Worm (Caenorhabditis elegans) whole organism, L1 larva: Measurements from ENCODE around the gene T05A7.11.
A peak's percentile ranks its signal among the peaks of the same experiment; 100 is the strongest.

Experiments
- Y116A8C.19 ChIP-seq: sonication (generic microtip); optimal IDR thresholded peaks from 2 replicates; lab custom pipeline; 2016; ENCODE audit warnings: missing compliant biosample characterization, missing genetic modification characterization, borderline replicate concordance
- aly-2 ChIP-seq: fragments of 150-350 bp; optimal IDR thresholded peaks from 2 replicates; lab custom pipeline; 2014; ENCODE audit warnings: missing biosample characterization, missing genetic modification characterization
- egl-27 ChIP-seq, 2 experiments: fragments of 150-350 bp in 1 of 2; sonication (generic microtip); optimal IDR thresholded peaks; 3 replicates each; lab custom pipeline; 2017 to 2018; ENCODE audit warnings: missing biosample characterization in 2 of 2, missing genetic modification characterization in 2 of 2, missing genetic modification reagents in 2 of 2
- fkh-10 ChIP-seq: sonication (generic microtip); optimal IDR thresholded peaks from 2 replicates; lab custom pipeline; 2017; ENCODE audit warnings: missing biosample characterization, missing genetic modification reagents, missing genetic modification characterization
- fkh-4 ChIP-seq: sonication (generic microtip); optimal IDR thresholded peaks from 2 replicates; lab custom pipeline; 2016; ENCODE audit warnings: missing compliant biosample characterization, missing genetic modification characterization, borderline replicate concordance
- mdl-1 ChIP-seq, 2 experiments: fragments of 150-350 bp; optimal IDR thresholded peaks; 2 replicates each; lab custom pipeline; 2014 to 2017; ENCODE audit warnings: missing biosample characterization in 2 of 2, missing genetic modification characterization in 2 of 2, inconsistent platforms in 1 of 2
- nhr-28 ChIP-seq: fragments of 150-350 bp; optimal IDR thresholded peaks from 2 replicates; lab custom pipeline; 2014; ENCODE audit warnings: missing biosample characterization, missing genetic modification characterization
- nhr-71 ChIP-seq: sonication (generic microtip); optimal IDR thresholded peaks from 2 replicates; lab custom pipeline; 2016; ENCODE audit warnings: mild to moderate bottlenecking, missing genetic modification characterization, moderate library complexity, missing compliant biosample characterization
- nhr-76 ChIP-seq: sonication (generic microtip); optimal IDR thresholded peaks from 2 replicates; lab custom pipeline; 2017; ENCODE audit warnings: missing biosample characterization, missing genetic modification characterization
- rnt-1 ChIP-seq: sonication (generic microtip); optimal IDR thresholded peaks from 2 replicates; lab custom pipeline; 2016; ENCODE audit warnings: mild to moderate bottlenecking, missing genetic modification characterization, moderate library complexity, missing compliant biosample characterization
- skn-1 ChIP-seq: fragments of 150-350 bp; optimal IDR thresholded peaks from 2 replicates; lab custom pipeline; 2014; ENCODE audit warnings: missing biosample characterization, missing genetic modification characterization
- sox-4 ChIP-seq: sonication (generic microtip); optimal IDR thresholded peaks from 2 replicates; lab custom pipeline; 2016; ENCODE audit warnings: missing genetic modification characterization, missing compliant biosample characterization
- unc-130 ChIP-seq: fragments of 150-350 bp; optimal IDR thresholded peaks from 2 replicates; lab custom pipeline; 2017; ENCODE audit warnings: missing biosample characterization, missing genetic modification characterization, inconsistent platforms
- unc-62 ChIP-seq: fragments of 150-350 bp; optimal IDR thresholded peaks from 2 replicates; lab custom pipeline; 2014; ENCODE audit warnings: missing biosample characterization, missing genetic modification reagents, missing genetic modification characterization

ce11 chrII:4693129-4693528, 27.9 kb upstream of the T05A7.11 start, which contains the start of gene F10G7.5:
- TF ChIP-seq egl-27 (tag; optimal IDR thresholded peaks at IDR 0.05; lab: Kevin White, UChicago) (no peak), aly-2 (tag; lab: Kevin White, UChicago) (no peak), nhr-28 (no peak), rnt-1 (tag; lab: Kevin White, UChicago) (no peak), unc-62 (GFP tag; lab: Kevin White, UChicago) (no peak), skn-1 (no peak), unc-130 (tag; lab: Kevin White, UChicago) (no peak), nhr-76 (tag; lab: Kevin White, UChicago) (no peak), nhr-71 (tag; lab: Kevin White, UChicago) (peak; percentile 9), fkh-10 (GFP tag; lab: Kevin White, UChicago) (no peak), fkh-4 (tag; lab: Kevin White, UChicago) (no peak), sox-4 (tag; lab: Kevin White, UChicago) (no peak), Y116A8C.19 (tag; lab: Kevin White, UChicago) (no peak), mdl-1 (tag; optimal IDR thresholded peaks at IDR 0.05; lab: Kevin White, UChicago) (no peak)
